Fruit fly (Drosophila melanogaster): ENCODE measurements around the gene CG7218.

Gene CG7218

dm6 chr3R:18185385-18185784, 21.2 kb upstream of the CG7218 start, which contains the start of the genes Arp5 and CG7208 (continued):
- TF ChIP-seq klu (GFP tag; IDR thresholded peaks at IDR 0.05), result peak; percentile 60; the same call in 1 of the 2 replicates
- TF ChIP-seq CG12942 (GFP tag; optimal IDR thresholded peaks at IDR 0.05), result peak; percentile 69
- TF ChIP-seq wor (GFP tag; IDR thresholded peaks at IDR 0.05), result 0 out of 2 replicates have a peak, but pooled peaks have one; percentile 13
- no peak for TF ChIP-seq HmgD (GFP tag; optimal IDR thresholded peaks at IDR 0.05)
- TF ChIP-seq tap (tag; optimal IDR thresholded peaks at IDR 0.05), result peak; percentile 53
- no peak for TF ChIP-seq dan (GFP tag; IDR thresholded peaks at IDR 0.05)
- no peak for TF ChIP-seq CG9797 (GFP tag; optimal IDR thresholded peaks at IDR 0.05)
- no peak for TF ChIP-seq crol (GFP tag; IDR thresholded peaks at IDR 0.05)
- TF ChIP-seq onecut (GFP tag; IDR thresholded peaks at IDR 0.05), result no peak
- peak in 1 of 3 experiments; percentile 51 for TF ChIP-seq lola (GFP tag; optimal IDR thresholded peaks at IDR 0.05)
- TF ChIP-seq salm (tag; optimal IDR thresholded peaks at IDR 0.05), result peak; percentile 5
- 0 out of 3 replicates have a peak, but pooled peaks have one; percentile 22 for TF ChIP-seq CG2889 (GFP tag; IDR thresholded peaks at IDR 0.05)
- peak; percentile 48 for TF ChIP-seq Fer2 (tag; optimal IDR thresholded peaks at IDR 0.05)
- TF ChIP-seq Max (GFP tag; optimal IDR thresholded peaks at IDR 0.05), result peak; percentile 78
- no peak; the same call in 2 of the 3 replicates for TF ChIP-seq CG11560 (tag; IDR thresholded peaks at IDR 0.05)
- TF ChIP-seq Xbp1 (GFP tag; optimal IDR thresholded peaks at IDR 0.05), result peak; percentile 78
- TF ChIP-seq CG18476 (GFP tag; optimal IDR thresholded peaks at IDR 0.05), result peak; percentile 63
- no peak for TF ChIP-seq NK7.1 (GFP tag; optimal IDR thresholded peaks at IDR 0.05)
- no peak for TF ChIP-seq CG2129 (GFP tag; IDR thresholded peaks at IDR 0.05; ENCODE audit: partially characterized antibody)
- TF ChIP-seq CG8944 (GFP tag; optimal IDR thresholded peaks at IDR 0.05), result peak; percentile 13
- TF ChIP-seq CG2712 (tag; optimal IDR thresholded peaks at IDR 0.05), result peak; percentile 68
- TF ChIP-seq Opbp (GFP tag; IDR thresholded peaks at IDR 0.05; ENCODE audit: partially characterized antibody), result no peak
- TF ChIP-seq BtbVII (GFP tag; optimal IDR thresholded peaks at IDR 0.05), result no peak
- peak; percentile 59 for TF ChIP-seq CG18619 (GFP tag; optimal IDR thresholded peaks at IDR 0.05)
- no peak for TF ChIP-seq CG17612 (GFP tag; IDR thresholded peaks at IDR 0.05)
- peak; percentile 35; the same call in 1 of the 2 replicates for TF ChIP-seq CG31224 (GFP tag; IDR thresholded peaks at IDR 0.05)
- no peak for TF ChIP-seq emc (GFP tag; optimal IDR thresholded peaks at IDR 0.05)
- TF ChIP-seq CG1603 (tag; optimal IDR thresholded peaks at IDR 0.05), result no peak
- peak; percentile 90 for TF ChIP-seq Ets65A (GFP tag)
- TF ChIP-seq Fer3 (tag; optimal IDR thresholded peaks at IDR 0.05), result peak; percentile 77
- 0 out of 2 replicates have a peak, but pooled peaks have one; percentile 49 for TF ChIP-seq Drgx (GFP tag; IDR thresholded peaks at IDR 0.05)
- peak; percentile 45 for TF ChIP-seq nerfin-1 (tag; optimal IDR thresholded peaks at IDR 0.05)
- peak; percentile 81 for TF ChIP-seq Hmr (GFP tag; optimal IDR thresholded peaks at IDR 0.05)
- TF ChIP-seq CG12769 (tag; optimal IDR thresholded peaks at IDR 0.05), result no peak
- peak; percentile 71 for TF ChIP-seq B-H2 (GFP tag; optimal IDR thresholded peaks at IDR 0.05)
- no peak for TF ChIP-seq vnd (GFP tag; IDR thresholded peaks at IDR 0.05; ENCODE audit: partially characterized antibody)
- no peak for TF ChIP-seq Trl (optimal IDR thresholded peaks at IDR 0.05)
- peak; percentile 46 for TF ChIP-seq Trl (GFP tag; optimal IDR thresholded peaks at IDR 0.05)
- TF ChIP-seq CG8388 (GFP tag; optimal IDR thresholded peaks at IDR 0.05), result peak; percentile 52
- TF ChIP-seq phol (tag; optimal IDR thresholded peaks at IDR 0.05), result peak; percentile 81
- TF ChIP-seq NFAT (GFP tag; IDR thresholded peaks at IDR 0.05), result peak; percentile 59
- TF ChIP-seq CHES-1-like (GFP tag; optimal IDR thresholded peaks at IDR 0.05), result peak; percentile 66
- TF ChIP-seq bab2 (GFP tag; optimal IDR thresholded peaks at IDR 0.05), result peak; percentile 59
- peak; percentile 58 for TF ChIP-seq trem (tag; optimal IDR thresholded peaks at IDR 0.05)
- TF ChIP-seq dmrt99B (tag; optimal IDR thresholded peaks at IDR 0.05), result no peak
- TF ChIP-seq MBD-R2 (GFP tag; IDR thresholded peaks at IDR 0.05), result peak; percentile 83
- TF ChIP-seq zfh2 (GFP tag; optimal IDR thresholded peaks at IDR 0.05), result peak; percentile 63
- TF ChIP-seq Pdp1 (GFP tag; optimal IDR thresholded peaks at IDR 0.05), result peak; percentile 66 to 98
- TF ChIP-seq sc (optimal IDR thresholded peaks at IDR 0.05), result no peak
- peak; percentile 47 for TF ChIP-seq sc (GFP tag; optimal IDR thresholded peaks at IDR 0.05)
- TF ChIP-seq CG17829 (tag; optimal IDR thresholded peaks at IDR 0.05), result peak; percentile 51

All from whole organism, embryonic.